Fruit fly (Drosophila melanogaster) whole organism, embryonic: ENCODE data around the gene TTLL1A.

ENCODE experiments used
- Asciz ChIP-seq: fragments of 200-800 bp; sonication (Bioruptor generic); optimal IDR thresholded peaks from 2 replicates; lab custom pipeline; 2017; ENCODE audit warnings: missing biosample characterization, mild to moderate bottlenecking, missing genetic modification characterization, missing genetic modification reagents
- Atf6 ChIP-seq: fragments of 200-800 bp; sonication (Bioruptor generic); IDR thresholded peaks from 2 replicates; pipeline ENCODE4 v1.3.6; 2022; ENCODE audit warnings: missing biosample characterization, missing genetic modification characterization
- C15 ChIP-seq: fragments of 200-800 bp; sonication (Bioruptor generic); IDR thresholded peaks from 3 replicates; pipeline ENCODE4 v1.3.6; 2022; ENCODE audit warnings: missing biosample characterization, missing genetic modification characterization
- CG10267 ChIP-seq: fragments of 200-800 bp; sonication (Bioruptor generic); optimal IDR thresholded peaks from 2 replicates; lab custom pipeline; 2018; ENCODE audit warnings: missing biosample characterization, mild to moderate bottlenecking, missing genetic modification characterization, moderate library complexity
- CG11085 ChIP-seq: fragments of 200-800 bp; sonication (Bioruptor generic); IDR thresholded peaks from 2 replicates; pipeline ENCODE4 v1.3.6; 2022; ENCODE audit warnings: missing biosample characterization, missing genetic modification characterization
- CG11247 ChIP-seq: fragments of 200-800 bp; sonication (Bioruptor generic); IDR thresholded peaks from 2 replicates; pipeline ENCODE4 v1.3.6; 2022; ENCODE audit warnings: missing biosample characterization, missing genetic modification characterization
- CG12299 ChIP-seq: fragments of 200-800 bp; sonication (Bioruptor generic); optimal IDR thresholded peaks from 2 replicates; lab custom pipeline; 2018; ENCODE audit warnings: missing biosample characterization, mild to moderate bottlenecking, missing genetic modification characterization
- CG14014 ChIP-seq: fragments of 200-800 bp; sonication (Bioruptor generic); IDR thresholded peaks from 2 replicates; pipeline ENCODE4 v1.3.6; 2022; ENCODE audit warnings: missing biosample characterization, missing genetic modification characterization
- CG15073 ChIP-seq: fragments of 200-800 bp; sonication (Bioruptor generic); optimal IDR thresholded peaks from 2 replicates; lab custom pipeline; 2016; ENCODE audit warnings: missing biosample characterization, missing genetic modification characterization
- CG15514 ChIP-seq: fragments of 200-800 bp; sonication (Bioruptor generic); optimal IDR thresholded peaks from 3 replicates; lab custom pipeline; 2017; ENCODE audit warnings: missing biosample characterization, missing genetic modification characterization, mild to moderate bottlenecking, moderate library complexity, missing genetic modification reagents
- CG1602 ChIP-seq: fragments of 200-800 bp; sonication (Bioruptor generic); optimal IDR thresholded peaks from 3 replicates; lab custom pipeline; 2016; ENCODE audit warnings: missing biosample characterization, missing genetic modification characterization
- CG17361 ChIP-seq: fragments of 200-800 bp; sonication (Bioruptor generic); IDR thresholded peaks from 3 replicates; pipeline ENCODE4 v1.3.6; 2022; ENCODE audit warnings: missing biosample characterization, missing genetic modification characterization
- CG17568 ChIP-seq: fragments of 200-800 bp; sonication (Bioruptor generic); optimal IDR thresholded peaks from 2 replicates; lab custom pipeline; 2018; ENCODE audit warnings: missing biosample characterization, mild to moderate bottlenecking, missing genetic modification characterization, moderate library complexity
- CG2712 ChIP-seq: fragments of 200-800 bp; optimal IDR thresholded peaks from 3 replicates; lab custom pipeline; 2019; ENCODE audit warnings: missing biosample characterization, mild to moderate bottlenecking, missing genetic modification characterization, moderate library complexity
- CG30403 ChIP-seq: fragments of 200-800 bp; sonication (Bioruptor generic); optimal IDR thresholded peaks from 3 replicates; lab custom pipeline; 2016; ENCODE audit warnings: missing biosample characterization, missing genetic modification characterization
- CG30431 ChIP-seq: fragments of 200-800 bp; sonication (Bioruptor generic); optimal IDR thresholded peaks from 2 replicates; lab custom pipeline; 2017; ENCODE audit warnings: missing biosample characterization, missing genetic modification characterization
- CG3726 ChIP-seq: fragments of 200-800 bp; sonication (Bioruptor generic); IDR thresholded peaks from 3 replicates; pipeline ENCODE4, ENCODE4 v1.3.6; 2022; ENCODE audit warnings: missing biosample characterization, missing genetic modification characterization
- CG5953 ChIP-seq: fragments of 200-800 bp; sonication (Bioruptor generic); IDR thresholded peaks from 2 replicates; pipeline ENCODE4 v1.3.6; 2022; ENCODE audit warnings: missing biosample characterization, missing genetic modification characterization
- CG6175 ChIP-seq: fragments of 200-800 bp; sonication (Bioruptor generic); IDR thresholded peaks from 3 replicates; pipeline ENCODE4 v1.3.6; 2022; ENCODE audit warnings: missing biosample characterization, missing genetic modification characterization
- CG7556 ChIP-seq: fragments of 200-800 bp; sonication (Bioruptor generic); optimal IDR thresholded peaks from 2 replicates; lab custom pipeline; 2017; ENCODE audit warnings: missing biosample characterization, mild to moderate bottlenecking, missing genetic modification characterization
- CG7987 ChIP-seq: fragments of 200-800 bp; sonication (Bioruptor generic); optimal IDR thresholded peaks from 2 replicates; lab custom pipeline; 2018; ENCODE audit warnings: missing biosample characterization, mild to moderate bottlenecking, missing genetic modification characterization, moderate library complexity
- CG9817 ChIP-seq: fragments of 200-800 bp; sonication (Bioruptor generic); optimal IDR thresholded peaks from 2 replicates; lab custom pipeline; 2018; ENCODE audit warnings: missing biosample characterization, mild to moderate bottlenecking, missing genetic modification characterization, moderate library complexity
- E2f1 ChIP-seq: fragments of 200-800 bp; sonication (Bioruptor generic); IDR thresholded peaks from 2 replicates; pipeline ENCODE4 v1.3.6; 2022; ENCODE audit warnings: missing biosample characterization, missing genetic modification characterization
- Fer3 ChIP-seq: fragments of 200-800 bp; sonication (Bioruptor generic); optimal IDR thresholded peaks from 2 replicates; lab custom pipeline; 2018; ENCODE audit warnings: missing biosample characterization, mild to moderate bottlenecking, missing genetic modification characterization, moderate library complexity
- Hmr ChIP-seq: fragments of 200-800 bp; sonication (Bioruptor generic); optimal IDR thresholded peaks from 3 replicates; lab custom pipeline; 2017; ENCODE audit warnings: mild to moderate bottlenecking, missing biosample characterization, missing genetic modification reagents, missing genetic modification characterization
- Hmx ChIP-seq: fragments of 200-800 bp; sonication (Bioruptor generic); optimal IDR thresholded peaks from 2 replicates; lab custom pipeline; 2016; ENCODE audit warnings: missing biosample characterization, missing genetic modification characterization
- Hr51 ChIP-seq, 2 experiments: fragments of 200-800 bp; sonication (Bioruptor generic); optimal IDR thresholded peaks; 2 replicates in 1 of 2; 3 replicates in 1 of 2; lab custom pipeline; 2016 to 2018; ENCODE audit warnings: missing biosample characterization in 2 of 2, missing genetic modification characterization in 2 of 2, mild to moderate bottlenecking in 1 of 2, moderate library complexity in 1 of 2
- Lhr ChIP-seq: fragments of 200-800 bp; sonication (Bioruptor generic); optimal IDR thresholded peaks from 3 replicates; lab custom pipeline; 2017; ENCODE audit warnings: mild to moderate bottlenecking, missing biosample characterization, missing genetic modification reagents, missing genetic modification characterization
- NK7.1 ChIP-seq: fragments of 200-800 bp; sonication (Bioruptor generic); optimal IDR thresholded peaks from 3 replicates; lab custom pipeline; 2016; ENCODE audit warnings: missing biosample characterization, missing genetic modification characterization
- Oli ChIP-seq: fragments of 200-800 bp; sonication (Bioruptor generic); optimal IDR thresholded peaks from 2 replicates; lab custom pipeline; 2018; ENCODE audit warnings: missing biosample characterization, mild to moderate bottlenecking, missing genetic modification characterization, moderate library complexity
- Opbp ChIP-seq: fragments of 200-800 bp; sonication (Bioruptor generic); IDR thresholded peaks from 3 replicates; pipeline ENCODE4 v1.3.6; 2022; ENCODE audit warnings: missing biosample characterization, missing genetic modification characterization; ENCODE audit not compliant: partially characterized antibody
- Sry-β ChIP-seq: fragments of 200-800 bp; sonication (Bioruptor generic); optimal IDR thresholded peaks from 2 replicates; lab custom pipeline; 2018; ENCODE audit warnings: missing biosample characterization, mild to moderate bottlenecking, missing genetic modification characterization, moderate library complexity
- amos ChIP-seq: fragments of 200-800 bp; sonication (Bioruptor generic); IDR thresholded peaks from 2 replicates; pipeline ENCODE4 v1.3.6; 2022; ENCODE audit warnings: missing biosample characterization, missing genetic modification characterization; ENCODE audit not compliant: partially characterized antibody
- chm ChIP-seq: fragments of 200-800 bp; sonication (Bioruptor generic); IDR thresholded peaks from 2 replicates; pipeline ENCODE4 v1.3.6; 2022; ENCODE audit warnings: missing biosample characterization, missing genetic modification characterization
- croc ChIP-seq: fragments of 200-800 bp; sonication (Bioruptor generic); conservative IDR thresholded peaks from 3 replicates; pipeline ENCODE4 v1.3.6; 2022; ENCODE audit warnings: missing biosample characterization, missing genetic modification characterization
- da ChIP-seq: fragments of 200-800 bp; sonication (Bioruptor generic); optimal IDR thresholded peaks from 2 replicates; lab custom pipeline; 2016; ENCODE audit warnings: missing biosample characterization, missing genetic modification characterization
- dm ChIP-seq: fragments of 200-800 bp; sonication (Bioruptor generic); optimal IDR thresholded peaks from 3 replicates; lab custom pipeline; 2016; ENCODE audit warnings: missing biosample characterization, missing genetic modification characterization
- esg ChIP-seq: fragments of 200-800 bp; sonication (Bioruptor generic); conservative IDR thresholded peaks from 2 replicates; pipeline ENCODE4 v1.3.6; 2022; ENCODE audit warnings: missing biosample characterization, missing genetic modification characterization
- fd96Cb ChIP-seq: fragments of 200-800 bp; sonication (Bioruptor generic); optimal IDR thresholded peaks from 2 replicates; lab custom pipeline; 2018; ENCODE audit warnings: missing biosample characterization, mild to moderate bottlenecking, missing genetic modification characterization, moderate library complexity
- gfzf ChIP-seq: fragments of 200-800 bp; sonication (Bioruptor generic); optimal IDR thresholded peaks from 2 replicates; lab custom pipeline; 2016; ENCODE audit warnings: missing biosample characterization, mild to moderate bottlenecking, missing genetic modification characterization, moderate library complexity
- h ChIP-seq: fragments of >200 bp; optimal IDR thresholded peaks from 2 replicates; lab custom pipeline; 2017
- hb ChIP-seq: fragments of 200-800 bp; sonication (Bioruptor generic); IDR thresholded peaks from 3 replicates; pipeline ENCODE4 v1.3.6; 2022; ENCODE audit warnings: missing biosample characterization, missing genetic modification characterization; ENCODE audit not compliant: partially characterized antibody
- jigr1 ChIP-seq: fragments of 200-800 bp; sonication (Bioruptor generic); IDR thresholded peaks from 3 replicates; pipeline ENCODE4 v1.3.6; 2022; ENCODE audit warnings: missing biosample characterization, missing genetic modification characterization
- maf-S ChIP-seq: fragments of 200-800 bp; sonication (Bioruptor generic); optimal IDR thresholded peaks from 2 replicates; lab custom pipeline; 2016; ENCODE audit warnings: missing biosample characterization, missing genetic modification characterization
- nmo ChIP-seq: fragments of 200-800 bp; sonication (Bioruptor generic); optimal IDR thresholded peaks from 2 replicates; lab custom pipeline; 2018; ENCODE audit warnings: missing biosample characterization, mild to moderate bottlenecking, missing genetic modification characterization, moderate library complexity
- otp ChIP-seq: fragments of 200-800 bp; sonication (Bioruptor generic); IDR thresholded peaks from 3 replicates; pipeline ENCODE4, ENCODE4 v1.3.6; 2022; ENCODE audit warnings: missing biosample characterization, missing genetic modification characterization
- row ChIP-seq: fragments of 200-800 bp; sonication (Bioruptor generic); IDR thresholded peaks from 3 replicates; pipeline ENCODE4 v1.3.6; 2022; ENCODE audit warnings: missing biosample characterization, missing genetic modification characterization
- scrt ChIP-seq: fragments of 200-800 bp; sonication (Bioruptor generic); optimal IDR thresholded peaks from 2 replicates; lab custom pipeline; 2018; ENCODE audit warnings: missing biosample characterization, mild to moderate bottlenecking, missing genetic modification characterization, moderate library complexity
- stwl ChIP-seq: fragments of 200-800 bp; sonication (Bioruptor generic); optimal IDR thresholded peaks from 3 replicates; lab custom pipeline; 2018; ENCODE audit warnings: missing biosample characterization, mild to moderate bottlenecking, missing genetic modification characterization, moderate library complexity
- tap ChIP-seq: fragments of 200-800 bp; optimal IDR thresholded peaks from 3 replicates; lab custom pipeline; 2019; ENCODE audit warnings: missing biosample characterization, mild to moderate bottlenecking, missing genetic modification characterization, moderate library complexity
- zen2 ChIP-seq: fragments of 200-800 bp; sonication (Bioruptor generic); IDR thresholded peaks from 3 replicates; pipeline ENCODE4 v1.3.6; 2022; ENCODE audit warnings: missing biosample characterization, missing genetic modification characterization; ENCODE audit not compliant: partially characterized antibody

TTLL1A gene

dm6 chrX:17237421-17237820 lies 35.0 kb upstream of the TTLL1A start (continued):
- TF ChIP-seq nmo (GFP tag; lab: Kevin White, UChicago) (peak; percentile 24), Fer3 (tag; lab: Kevin White, UChicago) (no peak), gfzf (GFP tag; lab: Kevin White, UChicago) (no peak), jigr1 (no peak), CG30431 (no peak), C15 (GFP tag; lab: Robert Waterston, UW) (no peak), scrt (GFP tag; lab: Kevin White, UChicago) (no peak), CG5953 (no peak), h (lab: Kevin White, UChicago) (no peak), Hmx (GFP tag; lab: Kevin White, UChicago) (no peak), CG10267 (tag; lab: Kevin White, UChicago) (peak; percentile 9), CG11085 (GFP tag; lab: Robert Waterston, UW) (no peak), da (GFP tag; lab: Kevin White, UChicago) (no peak), CG17361 (GFP tag; lab: Robert Waterston, UW) (0 out of 3 replicates have a peak, but pooled peaks have one; percentile 46), Hr51 (GFP tag; optimal IDR thresholded peaks at IDR 0.05; lab: Kevin White, UChicago) (peak in 1 of 2 experiments; percentile 63), CG12299 (tag; lab: Kevin White, UChicago) (no peak), Atf6 (GFP tag; lab: Robert Waterston, UW) (no peak), CG7556 (GFP tag; lab: Kevin White, UChicago) (peak; percentile 11), CG7987 (GFP tag; lab: Kevin White, UChicago) (no peak), tap (no peak), CG6175 (GFP tag; lab: Robert Waterston, UW) (no peak), E2f1 (GFP tag; lab: Robert Waterston, UW) (0 out of 2 replicates have a peak, but pooled peaks have one; percentile 15), otp (GFP tag; lab: Robert Waterston, UW) (no peak), CG17568 (GFP tag; lab: Kevin White, UChicago) (no peak), hb (GFP tag; lab: Robert Waterston, UW) (no peak), Asciz (GFP tag; lab: Kevin White, UChicago) (peak; percentile 13), CG15514 (GFP tag; lab: Kevin White, UChicago) (no peak), chm (no peak), NK7.1 (no peak), dm (no peak), amos (GFP tag; lab: Robert Waterston, UW) (no peak), CG30403 (GFP tag; lab: Kevin White, UChicago) (no peak), stwl (tag; lab: Kevin White, UChicago) (no peak), Oli (peak; percentile 47), maf-S (GFP tag; lab: Kevin White, UChicago) (no peak), esg (0 out of 2 replicates have a peak, but pooled peaks have one; percentile 7), fd96Cb (tag; lab: Kevin White, UChicago) (peak; percentile 30), CG15073 (no peak), CG9817 (no peak), CG3726 (GFP tag; lab: Robert Waterston, UW) (no peak), CG2712 (tag; lab: Kevin White, UChicago) (peak; percentile 36), Sry-β (GFP tag; lab: Kevin White, UChicago) (no peak), croc (GFP tag; lab: Robert Waterston, UW) (no peak), Lhr (GFP tag; lab: Kevin White, UChicago) (no peak), Hmr (GFP tag; lab: Kevin White, UChicago) (no peak), row (GFP tag; lab: Robert Waterston, UW) (peak; percentile 40; the same call in 2 of the 3 replicates), CG14014 (GFP tag; lab: Robert Waterston, UW) (no peak), Opbp (no peak), zen2 (GFP tag; lab: Robert Waterston, UW) (no peak), CG1602 (GFP tag; lab: Kevin White, UChicago) (no peak), CG11247 (GFP tag; lab: Robert Waterston, UW) (no peak)
